Worm (Caenorhabditis elegans): ENCODE results near the gene Y22D7AL.11.

- TF ChIP-seq elt-1 (tag; optimal IDR thresholded peaks at IDR 0.05) (no peak), snpc-4 (tag; optimal IDR thresholded peaks at IDR 0.05) (no peak), nhr-12 (tag; optimal IDR thresholded peaks at IDR 0.05) (no peak), unc-39 (tag; optimal IDR thresholded peaks at IDR 0.05) (no peak), blmp-1 (tag; optimal IDR thresholded peaks at IDR 0.05; ENCODE audit: insufficient read depth) (no peak), ztf-4 (tag; optimal IDR thresholded peaks at IDR 0.05) (no peak), peb-1 (tag; optimal IDR thresholded peaks at IDR 0.05) (no peak), nhr-25 (tag; optimal IDR thresholded peaks at IDR 0.05) (no peak), nhr-237 (tag; optimal IDR thresholded peaks at IDR 0.05) (no peak)
These were observed 34.3 kb upstream of the Y22D7AL.11 start, which contains the start of gene glb-30 for ce11 chrIII:1668519-1668918.
